Fruit fly (Drosophila melanogaster) whole organism, prepupa: ENCODE measurements around the gene Cht7.

Source experiments
- CG10631 ChIP-seq: fragments of 200-800 bp; sonication (Bioruptor generic); optimal IDR thresholded peaks from 2 replicates; lab custom pipeline; 2016; ENCODE audit warnings: missing biosample characterization, missing genetic modification characterization
- CG10669 ChIP-seq: fragments of 200-800 bp; sonication (Bioruptor generic); optimal IDR thresholded peaks from 3 replicates; lab custom pipeline; 2018; ENCODE audit warnings: missing biosample characterization, mild to moderate bottlenecking, missing genetic modification characterization, moderate library complexity
- CG11294 ChIP-seq: fragments of 200-800 bp; sonication (Bioruptor generic); IDR thresholded peaks from 2 replicates; pipeline ENCODE4 v1.3.6; 2022; ENCODE audit warnings: missing biosample characterization, missing genetic modification characterization
- CG11762 ChIP-seq: fragments of 200-800 bp; sonication (Bioruptor generic); optimal IDR thresholded peaks from 3 replicates; lab custom pipeline; 2016; ENCODE audit warnings: missing biosample characterization, missing genetic modification characterization; ENCODE audit not compliant: insufficient read depth
- CG11902 ChIP-seq: fragments of 200-800 bp; sonication (Bioruptor generic); optimal IDR thresholded peaks from 3 replicates; lab custom pipeline; 2016; ENCODE audit warnings: missing biosample characterization, missing genetic modification characterization
- CG15336 ChIP-seq: fragments of 200-800 bp; sonication (Bioruptor generic); IDR thresholded peaks from 2 replicates; pipeline ENCODE4 v1.3.6; 2022; ENCODE audit warnings: missing biosample characterization, missing genetic modification characterization
- CG16779 ChIP-seq: fragments of 200-800 bp; sonication (Bioruptor generic); optimal IDR thresholded peaks from 3 replicates; lab custom pipeline; 2017; ENCODE audit warnings: missing biosample characterization, mild to moderate bottlenecking, missing genetic modification characterization
- CG3032 ChIP-seq: fragments of 200-800 bp; optimal IDR thresholded peaks from 2 replicates; lab custom pipeline; 2019; ENCODE audit warnings: missing biosample characterization, mild to moderate bottlenecking, missing genetic modification characterization, moderate library complexity
- CG31627 ChIP-seq: fragments of 200-800 bp; sonication (Bioruptor generic); optimal IDR thresholded peaks from 3 replicates; lab custom pipeline; 2016; ENCODE audit warnings: missing biosample characterization, missing genetic modification characterization
- CG32006 ChIP-seq: fragments of 200-800 bp; sonication (Bioruptor generic); optimal IDR thresholded peaks from 3 replicates; lab custom pipeline; 2017; ENCODE audit warnings: missing biosample characterization, mild to moderate bottlenecking, missing genetic modification characterization
- CG34406 ChIP-seq: fragments of 200-800 bp; sonication (Bioruptor generic); optimal IDR thresholded peaks from 3 replicates; lab custom pipeline; 2016; ENCODE audit warnings: missing biosample characterization, missing genetic modification characterization
- CG3919 ChIP-seq: fragments of 200-800 bp; sonication (Bioruptor generic); optimal IDR thresholded peaks from 3 replicates; lab custom pipeline; 2016; ENCODE audit warnings: missing biosample characterization, missing genetic modification characterization
- CG6163 ChIP-seq: fragments of 200-800 bp; sonication (Bioruptor generic); IDR thresholded peaks from 3 replicates; pipeline ENCODE4 v1.3.6; 2022; ENCODE audit warnings: missing biosample characterization, missing genetic modification characterization
- CG6276 ChIP-seq: fragments of 200-800 bp; sonication (Bioruptor generic); optimal IDR thresholded peaks from 2 replicates; lab custom pipeline; 2017; ENCODE audit warnings: missing biosample characterization, mild to moderate bottlenecking, missing genetic modification characterization
- CG6808 ChIP-seq: fragments of 200-800 bp; sonication (Bioruptor generic); optimal IDR thresholded peaks from 3 replicates; lab custom pipeline; 2017; ENCODE audit warnings: missing biosample characterization, missing genetic modification characterization, mild to moderate bottlenecking, moderate library complexity, missing genetic modification reagents
- CG6854 ChIP-seq: fragments of 200-800 bp; sonication (Bioruptor generic); optimal IDR thresholded peaks from 2 replicates; lab custom pipeline; 2017; ENCODE audit warnings: missing biosample characterization, mild to moderate bottlenecking, missing genetic modification characterization
- CG7368 ChIP-seq: fragments of 200-800 bp; sonication (Bioruptor generic); optimal IDR thresholded peaks from 3 replicates; lab custom pipeline; 2016; ENCODE audit warnings: missing biosample characterization, missing genetic modification characterization
- CG8119 ChIP-seq: fragments of 200-800 bp; sonication (Bioruptor generic); IDR thresholded peaks from 3 replicates; pipeline ENCODE4 v1.3.6; 2022; ENCODE audit warnings: missing biosample characterization, missing genetic modification characterization
- CG8319 ChIP-seq: fragments of 200-800 bp; sonication (Bioruptor generic); optimal IDR thresholded peaks from 3 replicates; lab custom pipeline; 2016; ENCODE audit warnings: missing biosample characterization, missing genetic modification characterization
- CG8632 ChIP-seq: fragments of 200-800 bp; sonication (Bioruptor generic); optimal IDR thresholded peaks from 3 replicates; lab custom pipeline; 2016; ENCODE audit warnings: missing biosample characterization, missing genetic modification characterization
- CG9139 ChIP-seq: fragments of 200-800 bp; sonication (Bioruptor generic); optimal IDR thresholded peaks from 3 replicates; lab custom pipeline; 2017; ENCODE audit warnings: missing biosample characterization, mild to moderate bottlenecking, missing genetic modification characterization
- Eip75B ChIP-seq: fragments of 200-800 bp; sonication (Bioruptor generic); optimal IDR thresholded peaks from 3 replicates; lab custom pipeline; 2016; ENCODE audit warnings: missing biosample characterization, missing genetic modification characterization
- Eip78C ChIP-seq: fragments of 200-800 bp; sonication (Bioruptor generic); peaks from one replicate; lab custom pipeline; 2016; ENCODE audit warnings: missing biosample characterization, missing genetic modification characterization
- Eip93F ChIP-seq: fragments of 200-800 bp; sonication (Bioruptor generic); optimal IDR thresholded peaks from 2 replicates; lab custom pipeline; 2016; ENCODE audit warnings: missing biosample characterization, mild to moderate bottlenecking, missing genetic modification characterization
- Ets21C ChIP-seq: fragments of 200-800 bp; sonication (Bioruptor generic); optimal IDR thresholded peaks from 3 replicates; lab custom pipeline; 2016; ENCODE audit warnings: missing biosample characterization, missing genetic modification characterization
- Ets96B ChIP-seq: fragments of 200-800 bp; optimal IDR thresholded peaks from 2 replicates; lab custom pipeline; 2019; ENCODE audit warnings: missing biosample characterization, mild to moderate bottlenecking, missing genetic modification characterization, moderate library complexity
- Gug ChIP-seq: fragments of 200-800 bp; sonication (Bioruptor generic); IDR thresholded peaks from 2 replicates; pipeline ENCODE4 v1.3.6; 2022; ENCODE audit warnings: missing biosample characterization, missing genetic modification characterization
- Hr38 ChIP-seq: sonication (Bioruptor generic); optimal IDR thresholded peaks from 2 replicates; lab custom pipeline; 2016; ENCODE audit warnings: missing biosample characterization, missing genetic modification characterization
- Hr39 ChIP-seq: fragments of 200-800 bp; sonication (Bioruptor generic); optimal IDR thresholded peaks from 2 replicates; lab custom pipeline; 2016; ENCODE audit warnings: missing biosample characterization, missing genetic modification characterization
- Hr4 ChIP-seq: fragments of 200-800 bp; sonication (Bioruptor generic); optimal IDR thresholded peaks from 3 replicates; lab custom pipeline; 2016; ENCODE audit warnings: missing biosample characterization, missing genetic modification characterization
- Met ChIP-seq: fragments of 200-800 bp; sonication (Bioruptor generic); optimal IDR thresholded peaks from 3 replicates; lab custom pipeline; 2016; ENCODE audit warnings: missing biosample characterization, missing genetic modification characterization
- OdsH ChIP-seq: fragments of 200-800 bp; sonication (Bioruptor generic); optimal IDR thresholded peaks from 3 replicates; lab custom pipeline; 2016; ENCODE audit warnings: missing biosample characterization, missing genetic modification characterization
- Smox ChIP-seq: fragments of 200-800 bp; sonication (Bioruptor generic); optimal IDR thresholded peaks from 3 replicates; lab custom pipeline; 2016; ENCODE audit warnings: missing biosample characterization, missing genetic modification characterization
- Sox102F ChIP-seq: fragments of 200-800 bp; sonication (Bioruptor generic); optimal IDR thresholded peaks from 2 replicates; lab custom pipeline; 2016; ENCODE audit warnings: missing biosample characterization, mild to moderate bottlenecking, missing genetic modification characterization
- Sox14 ChIP-seq: fragments of 200-800 bp; sonication (Bioruptor generic); optimal IDR thresholded peaks from 3 replicates; lab custom pipeline; 2016; ENCODE audit warnings: missing biosample characterization, missing genetic modification characterization
- Sox15 ChIP-seq: fragments of 200-800 bp; sonication (Bioruptor generic); optimal IDR thresholded peaks from 3 replicates; lab custom pipeline; 2016; ENCODE audit warnings: missing biosample characterization, missing genetic modification characterization
- achi ChIP-seq: fragments of 200-800 bp; sonication (Bioruptor generic); optimal IDR thresholded peaks from 3 replicates; lab custom pipeline; 2016; ENCODE audit warnings: missing biosample characterization, missing genetic modification characterization
- acj6 ChIP-seq: fragments of 200-800 bp; sonication (Bioruptor generic); optimal IDR thresholded peaks from 3 replicates; lab custom pipeline; 2016; ENCODE audit warnings: missing biosample characterization, missing genetic modification characterization
- cyc ChIP-seq: fragments of 200-800 bp; sonication (Bioruptor generic); optimal IDR thresholded peaks from 3 replicates; lab custom pipeline; 2016; ENCODE audit warnings: missing biosample characterization, missing genetic modification characterization
- dac ChIP-seq: fragments of 200-800 bp; sonication (Bioruptor generic); optimal IDR thresholded peaks from 2 replicates; lab custom pipeline; 2017; ENCODE audit warnings: missing biosample characterization, mild to moderate bottlenecking, missing genetic modification characterization
- dsx ChIP-seq: fragments of 200-800 bp; optimal IDR thresholded peaks from 3 replicates; lab custom pipeline; 2019; ENCODE audit warnings: missing biosample characterization, mild to moderate bottlenecking, missing genetic modification characterization, moderate library complexity; ENCODE audit not compliant: poor library complexity, severe bottlenecking
- eg ChIP-seq: fragments of 200-800 bp; sonication (Bioruptor generic); IDR thresholded peaks from 3 replicates; pipeline ENCODE4 v1.3.6; 2022; ENCODE audit warnings: missing biosample characterization, missing genetic modification characterization
- fd59A ChIP-seq: fragments of 200-800 bp; sonication (Bioruptor generic); optimal IDR thresholded peaks from 2 replicates; lab custom pipeline; 2017; ENCODE audit warnings: missing biosample characterization, mild to moderate bottlenecking, missing genetic modification characterization, missing genetic modification reagents
- fkh ChIP-seq: fragments of 200-800 bp; sonication (Bioruptor generic); optimal IDR thresholded peaks from 3 replicates; lab custom pipeline; 2017; ENCODE audit warnings: missing biosample characterization, mild to moderate bottlenecking, missing genetic modification characterization, moderate library complexity
- lz ChIP-seq: fragments of 200-800 bp; sonication (Bioruptor generic); optimal IDR thresholded peaks from 3 replicates; lab custom pipeline; 2016; ENCODE audit warnings: missing biosample characterization, missing genetic modification characterization
- net ChIP-seq: fragments of 200-800 bp; sonication (Bioruptor generic); optimal IDR thresholded peaks from 3 replicates; lab custom pipeline; 2016; ENCODE audit warnings: missing biosample characterization, missing genetic modification characterization
- pdm3 ChIP-seq: fragments of 200-800 bp; sonication (Bioruptor generic); optimal IDR thresholded peaks from 3 replicates; lab custom pipeline; 2016; ENCODE audit warnings: missing biosample characterization, missing genetic modification characterization
- salr ChIP-seq, 2 experiments: fragments of 200-800 bp; sonication (Bioruptor generic); optimal IDR thresholded peaks; 3 replicates each; lab custom pipeline; 2016 to 2018; ENCODE audit warnings: missing biosample characterization in 2 of 2, missing genetic modification characterization in 2 of 2, mild to moderate bottlenecking in 1 of 2
- spab ChIP-seq: fragments of 200-800 bp; sonication (Bioruptor generic); optimal IDR thresholded peaks from 2 replicates; lab custom pipeline; 2017; ENCODE audit warnings: missing biosample characterization, mild to moderate bottlenecking, missing genetic modification characterization, missing genetic modification reagents
- ss ChIP-seq, 2 experiments: fragments of 200-800 bp; sonication (Bioruptor generic); optimal IDR thresholded peaks; 2 replicates in 1 of 2; 3 replicates in 1 of 2; lab custom pipeline; 2017 to 2018; ENCODE audit warnings: mild to moderate bottlenecking in 2 of 2, missing biosample characterization in 2 of 2, missing genetic modification characterization in 2 of 2, moderate library complexity in 1 of 2
- topi ChIP-seq: fragments of 200-800 bp; sonication (Bioruptor generic); optimal IDR thresholded peaks from 3 replicates; lab custom pipeline; 2016; ENCODE audit warnings: missing biosample characterization, missing genetic modification characterization

Gene Cht7

dm6 chr3L:3081146-3081872 is 25.4 kb downstream of the Cht7 start:
- peak; percentile 99 for TF ChIP-seq OdsH
- peak; percentile 98 for TF ChIP-seq cyc (GFP tag; lab: Kevin White, UChicago)
- TF ChIP-seq pdm3 (GFP tag; lab: Kevin White, UChicago), result peak; percentile 99
- TF ChIP-seq dac (GFP tag; lab: Kevin White, UChicago), result peak; percentile 97
- peak; percentile 99 for TF ChIP-seq Sox102F (GFP tag; lab: Kevin White, UChicago)
- TF ChIP-seq Eip75B (GFP tag; lab: Kevin White, UChicago), result peak; percentile 99
- peak; percentile 92 for TF ChIP-seq CG9139 (GFP tag; lab: Kevin White, UChicago)
- TF ChIP-seq fd59A, result peak; percentile 95
- TF ChIP-seq eg (GFP tag; lab: Robert Waterston, UW), result peak; percentile 99
- peak; percentile 99 for TF ChIP-seq CG8119 (GFP tag; lab: Robert Waterston, UW)
- peak; percentile 99 for TF ChIP-seq topi
- TF ChIP-seq net (GFP tag; lab: Kevin White, UChicago), result peak; percentile 99
- peak; percentile 96 to 97 for TF ChIP-seq salr (GFP tag; optimal IDR thresholded peaks at IDR 0.05; lab: Kevin White, UChicago)
- TF ChIP-seq fkh (GFP tag; lab: Kevin White, UChicago), result peak; percentile 88
- TF ChIP-seq Ets96B (tag; lab: Kevin White, UChicago), result peak; percentile 97
- peak; percentile 98 for TF ChIP-seq Eip93F (GFP tag; lab: Kevin White, UChicago)
- TF ChIP-seq acj6 (GFP tag; lab: Kevin White, UChicago), result peak; percentile 99
- TF ChIP-seq Sox14 (GFP tag; lab: Kevin White, UChicago), result peak; percentile 99
- TF ChIP-seq CG8319 (GFP tag; lab: Kevin White, UChicago), result peak; percentile 97
- TF ChIP-seq Hr4, result peak; percentile 99
- peak; percentile 98 for TF ChIP-seq CG32006 (GFP tag; lab: Kevin White, UChicago)
- TF ChIP-seq spab (GFP tag; lab: Kevin White, UChicago), result peak; percentile 97
- TF ChIP-seq CG7368 (GFP tag; lab: Kevin White, UChicago), result peak; percentile 99
- TF ChIP-seq CG3919 (GFP tag; lab: Kevin White, UChicago), result peak; percentile 99
- TF ChIP-seq Hr38, result peak; percentile 40
- peak; percentile 97 for TF ChIP-seq CG10669 (GFP tag; lab: Kevin White, UChicago)
- TF ChIP-seq CG6808 (GFP tag; lab: Kevin White, UChicago), result peak; percentile 95
- peak; percentile 94 for TF ChIP-seq CG3032
- TF ChIP-seq CG11902, result peak; percentile 96
- TF ChIP-seq CG10631 (GFP tag; lab: Kevin White, UChicago), result peak; percentile 98
- TF ChIP-seq Gug (GFP tag; lab: Robert Waterston, UW), result peak; percentile 98
- TF ChIP-seq Met, result peak; percentile 99
- TF ChIP-seq CG31627 (GFP tag; lab: Kevin White, UChicago), result peak; percentile 98
- TF ChIP-seq dsx (GFP tag; lab: Kevin White, UChicago), result peak; percentile 94
- peak; percentile 99 for TF ChIP-seq CG8632 (GFP tag; lab: Kevin White, UChicago)
- TF ChIP-seq CG6854 (GFP tag; lab: Kevin White, UChicago), result peak; percentile 99
- TF ChIP-seq Hr39 (GFP tag; lab: Kevin White, UChicago), result peak; percentile 98
- peak; percentile 98 for TF ChIP-seq Ets21C (GFP tag; lab: Kevin White, UChicago)
- TF ChIP-seq CG11294 (GFP tag; lab: Robert Waterston, UW), result peak; percentile 97
- TF ChIP-seq achi, result peak; percentile 99
- TF ChIP-seq CG16779 (tag; lab: Kevin White, UChicago), result peak; percentile 97
- TF ChIP-seq Eip78C (GFP tag; lab: Kevin White, UChicago), result peak; percentile 100
- peak; percentile 99 for TF ChIP-seq Smox (GFP tag; lab: Kevin White, UChicago)
- peak; percentile 97 for TF ChIP-seq Sox15 (GFP tag; lab: Kevin White, UChicago)
- TF ChIP-seq CG34406, result peak; percentile 99
- peak; percentile 99 for TF ChIP-seq lz (GFP tag; lab: Kevin White, UChicago)
- peak; percentile 99 for TF ChIP-seq CG15336 (GFP tag; lab: Robert Waterston, UW)
- TF ChIP-seq CG6276, result peak; percentile 99
- peak; percentile 96 for TF ChIP-seq ss (GFP tag; optimal IDR thresholded peaks at IDR 0.05; lab: Kevin White, UChicago)
- TF ChIP-seq CG11762 (GFP tag; lab: Kevin White, UChicago), result peak; percentile 98
- peak; percentile 99 for TF ChIP-seq CG6163
